Fruit fly (Drosophila melanogaster): ENCODE results near the gene CG33777.
A peak's percentile ranks its signal among the peaks of the same experiment; 100 is the strongest.

Gene CG33777

dm6 chr3L:4553395-4553794 is 1.6 kb downstream of the CG33777 start (continued):
- TF ChIP-seq p53 (GFP tag; optimal IDR thresholded peaks at IDR 0.05), result no peak
- TF ChIP-seq CG31441 (GFP tag; IDR thresholded peaks at IDR 0.05), result no peak
- no peak for TF ChIP-seq Nf-YB (GFP tag; optimal IDR thresholded peaks at IDR 0.05)
- TF ChIP-seq CG8924 (tag; optimal IDR thresholded peaks at IDR 0.05), result no peak

DNA sequence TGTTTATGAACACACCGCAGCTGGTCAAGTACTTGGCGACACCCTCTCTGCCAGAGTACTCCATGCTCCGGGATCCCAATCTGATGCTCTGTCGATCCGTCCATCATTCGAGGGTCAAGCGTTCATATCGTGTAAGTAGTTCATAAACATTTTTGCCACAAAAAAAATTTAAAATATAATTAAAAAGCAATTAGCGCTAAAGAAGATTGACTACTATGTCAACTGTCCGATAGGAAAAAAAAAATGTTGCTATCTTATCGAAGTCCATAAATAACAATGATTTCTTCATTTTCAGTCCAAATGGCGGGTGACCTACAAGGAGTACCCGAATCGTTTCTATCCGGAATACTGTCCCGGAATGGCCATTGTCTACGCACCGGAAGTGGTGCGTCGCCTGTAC is 3.2 kb downstream of the CG33777 start:
- peak; percentile 68 for TF ChIP-seq lab (GFP tag; optimal IDR thresholded peaks at IDR 0.05)
- peak; percentile 80 for TF ChIP-seq exex (tag; optimal IDR thresholded peaks at IDR 0.05)
- TF ChIP-seq ems (GFP tag; optimal IDR thresholded peaks at IDR 0.05), result no peak

DNA sequence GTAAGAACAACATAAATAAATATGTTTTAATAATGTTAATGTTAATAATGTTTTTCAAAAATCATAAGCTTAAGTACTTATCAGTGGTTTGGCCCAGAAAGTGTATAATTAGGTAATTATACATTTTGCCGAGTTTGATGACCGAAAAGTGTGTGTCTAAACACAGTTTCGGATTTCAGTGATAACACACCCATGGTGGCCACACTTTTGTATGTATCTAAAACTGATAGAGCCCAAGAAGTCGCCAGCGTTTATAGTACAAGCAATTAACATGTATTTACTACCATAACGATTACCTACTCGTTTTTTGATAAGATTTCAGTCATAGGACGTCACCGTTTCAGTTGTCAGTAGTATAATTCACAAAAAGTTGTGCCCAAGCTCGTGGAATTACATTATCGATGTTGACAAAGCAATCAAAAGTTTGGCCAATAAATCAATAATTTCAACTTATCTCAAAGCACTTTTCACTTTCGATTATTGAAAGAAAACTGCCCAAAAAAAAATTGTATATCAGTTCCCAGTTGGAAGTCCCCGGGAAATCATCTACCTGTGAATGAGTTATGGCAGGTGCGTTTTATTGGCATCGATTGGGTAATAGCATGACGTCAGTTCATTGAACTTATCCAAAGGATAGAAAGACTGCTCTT is 4.8 kb downstream of the CG33777 start:
- TF ChIP-seq exex (tag; optimal IDR thresholded peaks at IDR 0.05), result peak; percentile 96
- TF ChIP-seq row (GFP tag; IDR thresholded peaks at IDR 0.05), result no peak
- TF ChIP-seq CG1603 (tag; optimal IDR thresholded peaks at IDR 0.05), result no peak
- TF ChIP-seq CG2678 (tag; optimal IDR thresholded peaks at IDR 0.05), result peak; percentile 37
- no peak for TF ChIP-seq pho (GFP tag; optimal IDR thresholded peaks at IDR 0.05)
- TF ChIP-seq E2f1 (GFP tag; IDR thresholded peaks at IDR 0.05), result no peak
- peak; percentile 64 for TF ChIP-seq mirr (GFP tag; optimal IDR thresholded peaks at IDR 0.05)
- no peak for TF ChIP-seq Fer3 (tag; optimal IDR thresholded peaks at IDR 0.05)
- TF ChIP-seq CG10565 (GFP tag; optimal IDR thresholded peaks at IDR 0.05), result no peak
- TF ChIP-seq Sry-β (GFP tag; optimal IDR thresholded peaks at IDR 0.05), result no peak
- peak; percentile 36 for TF ChIP-seq sd (tag; optimal IDR thresholded peaks at IDR 0.05)
- TF ChIP-seq E2f2 (GFP tag; IDR thresholded peaks at IDR 0.05), result no peak
- TF ChIP-seq CG10147 (GFP tag; optimal IDR thresholded peaks at IDR 0.05), result no peak
- TF ChIP-seq Hr3 (GFP tag; optimal IDR thresholded peaks at IDR 0.05), result no peak
- TF ChIP-seq slp2 (GFP tag; optimal IDR thresholded peaks at IDR 0.05), result no peak
- TF ChIP-seq CTCF (GFP tag; optimal IDR thresholded peaks at IDR 0.05), result no peak
- no peak for TF ChIP-seq bab2 (GFP tag; optimal IDR thresholded peaks at IDR 0.05)
- no peak for TF ChIP-seq Dbx (GFP tag; IDR thresholded peaks at IDR 0.05)
- TF ChIP-seq Stat92E (GFP tag; optimal IDR thresholded peaks at IDR 0.05), result no peak
- no peak for TF ChIP-seq sob (GFP tag; IDR thresholded peaks at IDR 0.05)
- TF ChIP-seq CG12104 (GFP tag; optimal IDR thresholded peaks at IDR 0.05), result no peak
- TF ChIP-seq prd (optimal IDR thresholded peaks at IDR 0.05), result no peak
- TF ChIP-seq prd (GFP tag; IDR thresholded peaks at IDR 0.05), result no peak
- no peak for TF ChIP-seq nom (GFP tag; optimal IDR thresholded peaks at IDR 0.05)
- TF ChIP-seq CG12236 (GFP tag; optimal IDR thresholded peaks at IDR 0.05), result no peak
- TF ChIP-seq CG11696 (GFP tag; IDR thresholded peaks at IDR 0.05), result no peak
- TF ChIP-seq CG3163 (GFP tag; optimal IDR thresholded peaks at IDR 0.05), result no peak
- TF ChIP-seq tna (GFP tag; IDR thresholded peaks at IDR 0.05; ENCODE audit: partially characterized antibody), result no peak
- no peak for TF ChIP-seq salm (tag; optimal IDR thresholded peaks at IDR 0.05)
- no peak for TF ChIP-seq CG3847 (GFP tag; IDR thresholded peaks at IDR 0.05)
- peak; percentile 19 for TF ChIP-seq grn (GFP tag; optimal IDR thresholded peaks at IDR 0.05)
- no peak for TF ChIP-seq fd102C (GFP tag; optimal IDR thresholded peaks at IDR 0.05)
- no peak for TF ChIP-seq Optix (GFP tag; IDR thresholded peaks at IDR 0.05)
- no peak for TF ChIP-seq CG33213 (GFP tag; optimal IDR thresholded peaks at IDR 0.05)
- TF ChIP-seq CG17568 (GFP tag; optimal IDR thresholded peaks at IDR 0.05), result peak; percentile 9
- TF ChIP-seq hb (GFP tag; IDR thresholded peaks at IDR 0.05; ENCODE audit: partially characterized antibody), result no peak
- TF ChIP-seq chn (GFP tag; optimal IDR thresholded peaks at IDR 0.05), result no peak
- no peak for TF ChIP-seq CG10543 (GFP tag; optimal IDR thresholded peaks at IDR 0.05)
- TF ChIP-seq zfh1 (GFP tag; IDR thresholded peaks at IDR 0.05), result no peak
- TF ChIP-seq CG12769 (tag; optimal IDR thresholded peaks at IDR 0.05), result peak; percentile 18
- no peak for TF ChIP-seq NfI (GFP tag; optimal IDR thresholded peaks at IDR 0.05)
- TF ChIP-seq CG18262 (tag; optimal IDR thresholded peaks at IDR 0.05), result no peak

Data from whole organism, embryonic.